Fruit fly (Drosophila melanogaster): Measurements from ENCODE around the gene CG13999.

Gene CG13999

dm6 chr2L:5944305-5945282 is 11.7 kb downstream of the CG13999 start (continued):
- TF ChIP-seq klu (GFP tag; IDR thresholded peaks at IDR 0.05) (0 out of 2 replicates have a peak, but pooled peaks have one; percentile 19), Dip3 (GFP tag; optimal IDR thresholded peaks at IDR 0.05) (no peak), CG1832 (GFP tag; optimal IDR thresholded peaks at IDR 0.05) (peak; percentile 47), ERR (GFP tag; optimal IDR thresholded peaks at IDR 0.05) (peak; percentile 70), Ets97D (GFP tag; optimal IDR thresholded peaks at IDR 0.05) (no peak), Neu2 (GFP tag; optimal IDR thresholded peaks at IDR 0.05; ENCODE audit: borderline replicate concordance) (no peak), CG12769 (tag; optimal IDR thresholded peaks at IDR 0.05) (peak; percentile 57), ato (GFP tag; IDR thresholded peaks at IDR 0.05; ENCODE audit: partially characterized antibody) (peak; percentile 27; the same call in 1 of the 2 replicates), CG9727 (GFP tag; optimal IDR thresholded peaks at IDR 0.05) (no peak), CG33213 (GFP tag; optimal IDR thresholded peaks at IDR 0.05) (no peak), Med (GFP tag) (peak; percentile 82), Bgb (GFP tag; IDR thresholded peaks at IDR 0.05; ENCODE audit: partially characterized antibody) (no peak), CG11398 (GFP tag; optimal IDR thresholded peaks at IDR 0.05) (no peak), Pdp1 (GFP tag; optimal IDR thresholded peaks at IDR 0.05) (peak in 1 of 2 experiments; percentile 98), Optix (GFP tag; IDR thresholded peaks at IDR 0.05) (no peak), B-H1 (GFP tag; IDR thresholded peaks at IDR 0.05) (no peak), CG31224 (GFP tag; IDR thresholded peaks at IDR 0.05) (no peak), shn (GFP tag; optimal IDR thresholded peaks at IDR 0.05) (peak; percentile 13), CG31388 (GFP tag; optimal IDR thresholded peaks at IDR 0.05) (no peak), tap (tag; optimal IDR thresholded peaks at IDR 0.05) (no peak), H15 (GFP tag; IDR thresholded peaks at IDR 0.05) (no peak), zf30C (GFP tag; optimal IDR thresholded peaks at IDR 0.05) (no peak), Hmx (GFP tag; optimal IDR thresholded peaks at IDR 0.05) (no peak), btn (GFP tag; optimal IDR thresholded peaks at IDR 0.05) (no peak), kay (GFP tag; optimal IDR thresholded peaks at IDR 0.05) (peak; percentile 45), CG11695 (GFP tag; IDR thresholded peaks at IDR 0.05) (no peak), CG7963 (GFP tag; IDR thresholded peaks at IDR 0.05; ENCODE audit: partially characterized antibody) (no peak), row (GFP tag; IDR thresholded peaks at IDR 0.05) (no peak), Scr (GFP tag; IDR thresholded peaks at IDR 0.05; ENCODE audit: partially characterized antibody) (no peak), onecut (GFP tag; IDR thresholded peaks at IDR 0.05) (peak; percentile 18; the same call in 1 of the 2 replicates), Myb (GFP tag; optimal IDR thresholded peaks at IDR 0.05) (no peak), chif (GFP tag; optimal IDR thresholded peaks at IDR 0.05) (no peak), dysf (GFP tag; IDR thresholded peaks at IDR 0.05) (peak; percentile 50; the same call in 2 of the 3 replicates), bigmax (GFP tag; optimal IDR thresholded peaks at IDR 0.05) (no peak), E2f2 (GFP tag; IDR thresholded peaks at IDR 0.05) (peak; percentile 38; the same call in 1 of the 2 replicates), hth (optimal IDR thresholded peaks at IDR 0.05) (no peak), CG1792 (GFP tag; optimal IDR thresholded peaks at IDR 0.05) (peak; percentile 9), trem (tag; optimal IDR thresholded peaks at IDR 0.05) (no peak), so (GFP tag; IDR thresholded peaks at IDR 0.05) (peak; percentile 42; the same call in 1 of the 3 replicates), tgo (GFP tag; IDR thresholded peaks at IDR 0.05) (no peak), CG4820 (GFP tag; optimal IDR thresholded peaks at IDR 0.05) (no peak), CG17912 (GFP tag; optimal IDR thresholded peaks at IDR 0.05) (peak; percentile 33), gro (GFP tag; optimal IDR thresholded peaks at IDR 0.05) (peak; percentile 67), rib (GFP tag; IDR thresholded peaks at IDR 0.05) (peak; percentile 35; the same call in 1 of the 2 replicates), tio (GFP tag; optimal IDR thresholded peaks at IDR 0.05) (no peak), CG10431 (GFP tag; optimal IDR thresholded peaks at IDR 0.05) (no peak), chinmo (GFP tag; IDR thresholded peaks at IDR 0.05; ENCODE audit: partially characterized antibody) (peak; percentile 81; the same call in 1 of the 4 replicates), gem (tag; optimal IDR thresholded peaks at IDR 0.05) (no peak), CG6175 (GFP tag; IDR thresholded peaks at IDR 0.05) (no peak)
